Fruit fly (Drosophila melanogaster): ENCODE measurements around the gene CG42541.
"Not testable (repeated sequence)": the region's sequence is repeated elsewhere in the genome, so short reads cannot be mapped to it uniquely, and the experiment has no call there.

Gene CG42541

dm6 chrX:3930528-3931251, at the start of gene CG42541:
Gene CG42541 (minus strand): TSS chrX:3930578.
- TF ChIP-seq pan (optimal IDR thresholded peaks at IDR 0.05) (no peak), usp (GFP tag; optimal IDR thresholded peaks at IDR 0.05) (no peak), Dll (optimal IDR thresholded peaks at IDR 0.05) (no peak), psq (optimal IDR thresholded peaks at IDR 0.05) (no peak), EcR (GFP tag; optimal IDR thresholded peaks at IDR 0.05) (no peak), CG8478 (optimal IDR thresholded peaks at IDR 0.05) (no peak)

dm6 chrX:3971250-3971649, 40.9 kb upstream of the CG42541 start, which contains the start of gene CG6414:
Gene CG6414 (minus strand): TSS chrX:3971350.
- TF ChIP-seq pan (optimal IDR thresholded peaks at IDR 0.05) (no peak), usp (GFP tag; optimal IDR thresholded peaks at IDR 0.05) (no peak), Dll (optimal IDR thresholded peaks at IDR 0.05) (no peak), CG8478 (optimal IDR thresholded peaks at IDR 0.05) (no peak), EcR (GFP tag; optimal IDR thresholded peaks at IDR 0.05) (no peak), psq (optimal IDR thresholded peaks at IDR 0.05) (no peak)

DNA sequence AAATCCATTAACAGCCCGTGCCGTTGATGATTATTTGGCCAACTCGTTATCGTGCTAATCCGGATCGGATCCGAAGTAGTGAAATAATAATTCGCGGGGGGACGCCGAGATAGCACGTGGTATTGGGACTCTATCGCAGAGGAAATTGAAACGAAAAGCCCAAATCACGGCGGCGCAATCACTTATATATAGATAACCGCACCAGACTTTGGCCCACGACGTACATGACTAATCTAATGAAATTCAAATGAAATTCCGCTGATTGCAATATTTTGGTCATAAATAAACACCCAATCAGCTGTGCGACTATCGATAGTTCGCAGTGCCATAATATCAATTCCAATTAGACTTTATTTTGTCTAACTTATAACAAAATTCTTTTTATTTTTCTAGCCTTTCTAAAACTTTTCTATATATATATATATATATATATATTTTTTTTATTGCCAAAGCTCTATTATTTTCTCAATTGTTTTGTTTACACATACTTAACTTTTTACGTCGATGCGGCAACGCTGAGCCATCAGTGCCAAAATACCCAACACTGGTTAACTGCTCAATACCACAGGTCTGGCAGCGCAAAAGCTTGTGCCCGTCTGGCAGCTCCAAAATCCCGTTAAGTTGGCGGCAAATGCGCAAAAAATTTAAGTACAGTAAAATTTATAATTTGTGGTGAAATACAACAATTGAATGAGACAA, 38.1 kb upstream of the CG42541 start, which contains the start of gene CG6428:
CG6428 (minus strand) TSS at position 310 of the 699 bp plus-strand sequence.
- TF ChIP-seq pan (optimal IDR thresholded peaks at IDR 0.05) = no peak
- TF ChIP-seq psq (optimal IDR thresholded peaks at IDR 0.05) = no peak
- no peak for TF ChIP-seq Dll (optimal IDR thresholded peaks at IDR 0.05)
- TF ChIP-seq CG8478 (optimal IDR thresholded peaks at IDR 0.05) = no peak
- no peak for TF ChIP-seq usp (GFP tag; optimal IDR thresholded peaks at IDR 0.05)
- no peak for TF ChIP-seq EcR (GFP tag; optimal IDR thresholded peaks at IDR 0.05)

DNA sequence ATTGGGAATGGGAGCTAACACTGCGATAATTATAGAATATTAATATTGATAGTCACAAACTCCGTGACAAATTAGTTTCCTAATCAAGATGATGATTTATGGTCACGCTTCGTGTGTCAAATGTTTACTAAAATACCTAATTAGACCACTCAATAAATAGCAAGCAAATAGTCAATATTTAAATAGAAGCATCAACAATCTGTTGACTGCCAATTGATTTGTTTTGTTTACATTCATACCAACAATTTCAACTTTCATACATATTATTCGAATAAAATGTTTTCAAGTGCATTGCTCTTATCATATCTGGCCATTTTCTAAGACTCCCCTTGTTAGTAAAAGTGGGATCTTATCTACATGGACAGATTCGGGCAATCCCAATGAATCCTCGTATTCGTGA, 37.2 kb upstream of the CG42541 start:
- TF ChIP-seq CG8478 (optimal IDR thresholded peaks at IDR 0.05) (no peak), usp (GFP tag; optimal IDR thresholded peaks at IDR 0.05) (no peak), Dll (optimal IDR thresholded peaks at IDR 0.05) (no peak), psq (optimal IDR thresholded peaks at IDR 0.05) (no peak), EcR (GFP tag; optimal IDR thresholded peaks at IDR 0.05) (no peak), pan (optimal IDR thresholded peaks at IDR 0.05) (no peak)

DNA sequence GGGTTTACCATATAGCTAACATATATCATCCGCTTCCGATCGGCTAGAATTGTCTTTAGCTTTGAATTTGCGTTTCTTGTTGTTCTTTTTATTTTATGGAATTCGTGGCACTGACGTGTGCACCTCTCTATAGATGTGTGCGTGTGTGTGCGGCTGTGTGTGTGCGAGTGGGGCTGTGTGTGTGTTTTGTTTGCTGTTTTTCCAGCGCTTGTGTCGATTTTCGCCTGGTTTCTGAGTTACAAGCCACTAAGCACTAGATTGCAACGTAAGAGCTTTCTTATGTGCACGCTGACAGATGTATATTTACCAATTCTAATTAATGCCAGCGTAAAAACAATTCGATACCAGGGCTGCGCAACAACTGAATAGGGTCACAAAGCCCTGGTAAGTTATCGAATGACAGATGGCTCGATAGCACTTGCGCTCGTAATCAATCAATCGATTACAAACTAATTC, 34.6 kb upstream of the CG42541 start, which contains the start of gene lva:
lva (minus strand) TSS at position 363 of the 456 bp plus-strand sequence.
- TF ChIP-seq pan (optimal IDR thresholded peaks at IDR 0.05) (no peak), psq (optimal IDR thresholded peaks at IDR 0.05) (no peak), EcR (GFP tag; optimal IDR thresholded peaks at IDR 0.05) (no peak), usp (GFP tag; optimal IDR thresholded peaks at IDR 0.05) (no peak), CG8478 (optimal IDR thresholded peaks at IDR 0.05) (no peak), Dll (optimal IDR thresholded peaks at IDR 0.05) (no peak)

- TF ChIP-seq Dll (optimal IDR thresholded peaks at IDR 0.05) (no peak), psq (optimal IDR thresholded peaks at IDR 0.05) (no peak), EcR (GFP tag; optimal IDR thresholded peaks at IDR 0.05) (no peak), usp (GFP tag; optimal IDR thresholded peaks at IDR 0.05) (no peak), pan (optimal IDR thresholded peaks at IDR 0.05) (no peak), CG8478 (optimal IDR thresholded peaks at IDR 0.05) (no peak)
Measured at dm6 chrX:3950199-3950645, 19.8 kb upstream of the CG42541 start.

DNA sequence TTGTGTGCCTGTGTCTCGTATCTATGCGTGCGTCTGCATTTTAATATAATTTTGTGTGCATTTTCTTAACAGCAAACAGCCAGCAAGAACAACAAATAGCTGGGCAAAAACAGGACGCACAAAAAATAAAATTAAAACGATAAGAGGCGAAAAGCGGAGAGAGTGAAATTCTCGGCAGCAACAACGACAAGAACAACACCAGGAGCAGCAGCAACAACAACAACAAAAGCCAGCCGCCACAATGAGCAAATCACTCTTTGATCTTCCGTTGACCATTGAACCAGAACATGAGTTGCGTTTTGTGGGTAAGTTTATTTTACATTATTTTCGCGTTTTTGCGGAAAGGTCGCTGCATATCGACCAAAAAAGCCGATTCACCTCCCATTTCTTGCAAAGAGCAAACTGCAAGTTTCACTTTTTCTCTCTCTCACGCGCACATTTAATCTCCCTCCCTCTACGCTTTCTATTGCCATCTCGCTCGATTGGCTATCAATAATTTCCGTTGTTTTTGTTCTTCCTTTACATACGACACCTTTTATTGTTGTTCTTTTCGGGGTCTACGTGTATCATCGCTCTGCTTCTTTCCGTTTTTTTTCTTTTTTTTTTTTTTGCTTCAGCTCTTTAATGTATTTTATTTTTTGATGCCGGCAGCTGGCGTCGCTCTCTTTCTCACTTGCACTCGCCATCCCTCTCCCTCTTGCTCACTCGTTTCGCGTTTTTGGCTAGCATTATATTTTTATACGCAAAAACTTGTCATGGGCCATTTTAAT, 19.2 kb upstream of the CG42541 start:
- TF ChIP-seq Dll (optimal IDR thresholded peaks at IDR 0.05) = no peak
- no peak for TF ChIP-seq pan (optimal IDR thresholded peaks at IDR 0.05)
- no peak for TF ChIP-seq CG8478 (optimal IDR thresholded peaks at IDR 0.05)
- no peak for TF ChIP-seq usp (GFP tag; optimal IDR thresholded peaks at IDR 0.05)
- no peak for TF ChIP-seq EcR (GFP tag; optimal IDR thresholded peaks at IDR 0.05)
- no peak for TF ChIP-seq psq (optimal IDR thresholded peaks at IDR 0.05)

dm6 chrX:3948889-3949288, 18.5 kb upstream of the CG42541 start, which contains the start of gene Vap33:
Gene Vap33 (plus strand): TSS chrX:3948975.
- TF ChIP-seq usp (GFP tag; optimal IDR thresholded peaks at IDR 0.05) (no peak), psq (optimal IDR thresholded peaks at IDR 0.05) (no peak), Dll (optimal IDR thresholded peaks at IDR 0.05) (no peak), EcR (GFP tag; optimal IDR thresholded peaks at IDR 0.05) (no peak), pan (optimal IDR thresholded peaks at IDR 0.05) (no peak), CG8478 (optimal IDR thresholded peaks at IDR 0.05) (no peak)

- TF ChIP-seq psq (optimal IDR thresholded peaks at IDR 0.05); usp (GFP tag; optimal IDR thresholded peaks at IDR 0.05); EcR (GFP tag; optimal IDR thresholded peaks at IDR 0.05): not testable (repeated sequence)
Measured at dm6 chrX:3944743-3945142, 14.4 kb upstream of the CG42541 start, which contains the start of gene Gem4c. Gene Gem4c (plus strand): TSS chrX:3945043.

dm6 chrX:3940547-3940946, 10.2 kb upstream of the CG42541 start, which contains the start of gene Gem4b:
Gene Gem4b (plus strand): TSS chrX:3940847.
- not testable (repeated sequence) for TF ChIP-seq psq (optimal IDR thresholded peaks at IDR 0.05); CG8478 (optimal IDR thresholded peaks at IDR 0.05); usp (GFP tag; optimal IDR thresholded peaks at IDR 0.05)

DNA sequence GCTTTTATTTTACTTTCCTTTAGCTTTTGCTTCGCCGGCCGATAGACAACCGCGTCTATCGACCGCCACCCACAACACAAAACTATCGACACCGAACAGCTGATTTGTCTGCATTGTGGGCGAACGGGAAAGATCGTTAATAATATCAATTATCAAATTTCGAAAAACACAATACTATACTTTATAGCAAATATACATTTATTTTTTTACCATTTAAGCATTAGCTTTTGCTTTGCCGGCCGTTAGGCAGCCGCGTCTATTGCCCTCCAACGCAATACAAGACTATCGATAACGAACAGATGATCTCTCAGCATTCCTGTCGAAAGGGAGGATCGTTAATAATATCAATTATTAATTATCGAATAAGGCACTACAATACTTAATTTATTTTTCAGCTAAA, 5.8 kb upstream of the CG42541 start, which contains the start of the genes CG2938 and Glos:
CG2938 (minus strand) TSS at position 296 of the 400 bp plus-strand sequence.
Glos (plus strand) TSS at position 344 of the 400 bp plus-strand sequence.
- TF ChIP-seq pan (optimal IDR thresholded peaks at IDR 0.05) (no peak), psq (optimal IDR thresholded peaks at IDR 0.05) (no peak)

Measured in whole organism.